Worm (Caenorhabditis elegans): ENCODE results near the gene pho-11.
A peak's percentile ranks its signal among the peaks of the same experiment; 100 is the strongest.

pho-11 gene

ce11 chrII:9933947-9934383 is 2.3 kb downstream of the pho-11 start:
- TF ChIP-seq nhr-28 (tag; optimal IDR thresholded peaks at IDR 0.05), result no peak
- TF ChIP-seq elt-2 (tag; optimal IDR thresholded peaks at IDR 0.05), result peak; percentile 11
- TF ChIP-seq lsy-12 (tag; optimal IDR thresholded peaks at IDR 0.05), result peak; percentile 29
- peak; percentile 60 for TF ChIP-seq nhr-43 (tag; optimal IDR thresholded peaks at IDR 0.05; ENCODE audit: poor library complexity, severe bottlenecking)
- peak; percentile 92 for TF ChIP-seq ama-1 (optimal IDR thresholded peaks at IDR 0.05)

ce11 chrII:9934570-9934969 is 2.9 kb downstream of the pho-11 start:
- TF ChIP-seq eor-1 (tag; optimal IDR thresholded peaks at IDR 0.05), result no peak
- TF ChIP-seq nhr-43 (tag; optimal IDR thresholded peaks at IDR 0.05; ENCODE audit: poor library complexity, severe bottlenecking), result peak; percentile 41
- TF ChIP-seq nhr-76 (tag; optimal IDR thresholded peaks at IDR 0.05), result no peak
- TF ChIP-seq nhr-23 (tag; optimal IDR thresholded peaks at IDR 0.05), result no peak
- peak; percentile 86 for TF ChIP-seq ama-1 (optimal IDR thresholded peaks at IDR 0.05)
- TF ChIP-seq nhr-12 (tag; optimal IDR thresholded peaks at IDR 0.05), result no peak
- TF ChIP-seq ceh-16 (tag; optimal IDR thresholded peaks at IDR 0.05), result no peak
- no peak for TF ChIP-seq pqm-1 (tag; optimal IDR thresholded peaks at IDR 0.05)
- TF ChIP-seq nhr-77 (tag; optimal IDR thresholded peaks at IDR 0.05), result no peak
- no peak for TF ChIP-seq ceh-9 (tag; optimal IDR thresholded peaks at IDR 0.05)
- TF ChIP-seq elt-3 (tag; optimal IDR thresholded peaks at IDR 0.05), result no peak
- TF ChIP-seq zag-1 (tag; optimal IDR thresholded peaks at IDR 0.05), result no peak
- TF ChIP-seq aly-2 (tag; optimal IDR thresholded peaks at IDR 0.05), result no peak

- TF ChIP-seq nhr-237 (tag; optimal IDR thresholded peaks at IDR 0.05) (no peak), elt-2 (tag; optimal IDR thresholded peaks at IDR 0.05) (peak; percentile 83), pqm-1 (tag; optimal IDR thresholded peaks at IDR 0.05) (peak; percentile 82), pha-4 (tag; optimal IDR thresholded peaks at IDR 0.05) (peak; percentile 38), ama-1 (optimal IDR thresholded peaks at IDR 0.05) (peak; percentile 37)
These were observed 3.5 kb downstream of the pho-11 start for ce11 chrII:9935044-9935599.

ce11 chrII:9935664-9936063 is 4.0 kb downstream of the pho-11 start:
- TF ChIP-seq ama-1 (optimal IDR thresholded peaks at IDR 0.05) (peak; percentile 55), ceh-9 (tag; optimal IDR thresholded peaks at IDR 0.05) (no peak)

ce11 chrII:9936859-9937258 is 5.2 kb downstream of the pho-11 start, which contains the start of gene C05C10.3:
Gene C05C10.3 (minus strand): TSS chrII:9936893.
- TF ChIP-seq pha-4 (tag; optimal IDR thresholded peaks at IDR 0.05) (peak; percentile 6), elt-2 (tag; optimal IDR thresholded peaks at IDR 0.05) (peak; percentile 60), egl-27 (tag; optimal IDR thresholded peaks at IDR 0.05) (no peak), pqm-1 (tag; optimal IDR thresholded peaks at IDR 0.05) (peak; percentile 75), nhr-11 (tag; optimal IDR thresholded peaks at IDR 0.05) (no peak)

ce11 chrII:9937611-9938010 is 6.0 kb downstream of the pho-11 start:
- TF ChIP-seq nhr-11 (tag; optimal IDR thresholded peaks at IDR 0.05), result peak; percentile 94
- TF ChIP-seq nhr-237 (tag; optimal IDR thresholded peaks at IDR 0.05), result no peak
- peak; percentile 48 for TF ChIP-seq nhr-76 (tag; optimal IDR thresholded peaks at IDR 0.05)
- TF ChIP-seq elt-2 (tag; optimal IDR thresholded peaks at IDR 0.05), result peak; percentile 75
- TF ChIP-seq unc-39 (tag; optimal IDR thresholded peaks at IDR 0.05), result no peak
- no peak for TF ChIP-seq ztf-4 (tag; optimal IDR thresholded peaks at IDR 0.05)
- TF ChIP-seq elt-1 (tag; optimal IDR thresholded peaks at IDR 0.05), result no peak
- peak; percentile 61 for TF ChIP-seq pqm-1 (tag; optimal IDR thresholded peaks at IDR 0.05)
- peak; percentile 86 for TF ChIP-seq nhr-23 (tag; optimal IDR thresholded peaks at IDR 0.05)
- no peak for TF ChIP-seq snpc-4 (tag; optimal IDR thresholded peaks at IDR 0.05)
- peak; percentile 2 for TF ChIP-seq lin-39 (tag; optimal IDR thresholded peaks at IDR 0.05)
- no peak for TF ChIP-seq ZK546.5 (tag; optimal IDR thresholded peaks at IDR 0.05)
- peak; percentile 75 for TF ChIP-seq nfya-1 (tag; optimal IDR thresholded peaks at IDR 0.05; ENCODE audit: insufficient read depth)
- TF ChIP-seq pha-4 (tag; optimal IDR thresholded peaks at IDR 0.05), result peak; percentile 94
- no peak for TF ChIP-seq aly-2 (tag; optimal IDR thresholded peaks at IDR 0.05)
- TF ChIP-seq egl-5 (tag; optimal IDR thresholded peaks at IDR 0.05), result peak; percentile 16
- no peak for TF ChIP-seq mml-1 (tag; optimal IDR thresholded peaks at IDR 0.05)
- TF ChIP-seq nhr-28 (tag; optimal IDR thresholded peaks at IDR 0.05), result no peak
- peak; percentile 58 for TF ChIP-seq egl-27 (tag; optimal IDR thresholded peaks at IDR 0.05)
- peak; percentile 21 for TF ChIP-seq tbx-2 (tag; optimal IDR thresholded peaks at IDR 0.05)
- TF ChIP-seq hmg-11 (tag; optimal IDR thresholded peaks at IDR 0.05), result peak; percentile 33
- peak; percentile 39 for TF ChIP-seq ceh-28 (tag; optimal IDR thresholded peaks at IDR 0.05)
- TF ChIP-seq ama-1 (optimal IDR thresholded peaks at IDR 0.05), result peak; percentile 92
- TF ChIP-seq nhr-43 (tag; optimal IDR thresholded peaks at IDR 0.05; ENCODE audit: poor library complexity, severe bottlenecking), result peak; percentile 80
- TF ChIP-seq jun-1 (tag; optimal IDR thresholded peaks at IDR 0.05), result peak; percentile 52
- peak; percentile 79 for TF ChIP-seq nhr-25 (tag; optimal IDR thresholded peaks at IDR 0.05)
- peak; percentile 33 for TF ChIP-seq R02D3.7 (tag; optimal IDR thresholded peaks at IDR 0.05)
- TF ChIP-seq lsy-12 (tag; optimal IDR thresholded peaks at IDR 0.05), result peak; percentile 45
- no peak for TF ChIP-seq unc-62 (GFP tag; optimal IDR thresholded peaks at IDR 0.05)
- no peak for TF ChIP-seq eor-1 (tag; optimal IDR thresholded peaks at IDR 0.05)
- TF ChIP-seq fos-1 (tag; optimal IDR thresholded peaks at IDR 0.05), result no peak
- peak; percentile 60 for TF ChIP-seq lin-15B (tag; optimal IDR thresholded peaks at IDR 0.05)
- peak; percentile 65 for TF ChIP-seq mdl-1 (tag; optimal IDR thresholded peaks at IDR 0.05)

All from whole organism, L3 larva.